Worm (Caenorhabditis elegans) whole organism, L4 larva: ENCODE measurements around the gene ZC204.14.
"Not testable (repeated sequence)": the region's sequence is repeated elsewhere in the genome, so short reads cannot be mapped to it uniquely, and the experiment has no call there.

Experiments used
- F26F4.8 ChIP-seq: fragments of 200-800 bp; sonication (Bioruptor generic); conservative IDR thresholded peaks from 2 replicates; pipeline ENCODE4 v1.3.6; 2022; ENCODE audit warnings: missing genetic modification characterization, missing compliant biosample characterization
- T20F7.1 ChIP-seq: fragments of 200-800 bp; sonication (Bioruptor generic); optimal IDR thresholded peaks from 2 replicates; lab custom pipeline; 2018; ENCODE audit warnings: mild to moderate bottlenecking, missing genetic modification characterization, missing compliant biosample characterization
- T26A8.4 ChIP-seq: fragments of 200-800 bp; sonication (Bioruptor generic); IDR thresholded peaks from 2 replicates; pipeline ENCODE4 v1.3.6; 2022; ENCODE audit warnings: missing genetic modification characterization, missing compliant biosample characterization
- Y48G9A.11 ChIP-seq: fragments of 200-800 bp; sonication (Bioruptor generic); IDR thresholded peaks from 2 replicates; pipeline ENCODE4 v1.3.6; 2022; ENCODE audit warnings: missing genetic modification reagents, missing genetic modification characterization, missing compliant biosample characterization
- aha-1 ChIP-seq: fragments of 150-350 bp; peaks from one replicate; lab custom pipeline; 2014; ENCODE audit warnings: missing biosample characterization, missing genetic modification characterization
- attf-4 ChIP-seq: sonication (generic microtip); optimal IDR thresholded peaks from 3 replicates; lab custom pipeline; 2017; ENCODE audit warnings: missing biosample characterization, missing genetic modification characterization
- ceh-20 ChIP-seq: fragments of 200-800 bp; sonication (Bioruptor generic); IDR thresholded peaks from 2 replicates; pipeline ENCODE4 v1.3.6; 2022; ENCODE audit warnings: missing genetic modification reagents, missing genetic modification characterization, missing compliant biosample characterization
- ceh-44 ChIP-seq: fragments of 200-800 bp; sonication (Bioruptor generic); IDR thresholded peaks from 2 replicates; pipeline ENCODE4 v1.3.6; 2022; ENCODE audit warnings: missing genetic modification reagents, missing genetic modification characterization, missing compliant biosample characterization
- daf-19 ChIP-seq: fragments of 200-800 bp; sonication (Bioruptor generic); conservative IDR thresholded peaks from 2 replicates; pipeline ENCODE4 v1.3.6; 2022; ENCODE audit warnings: missing genetic modification characterization, missing compliant biosample characterization
- daf-8 ChIP-seq: fragments of 200-800 bp; sonication (Bioruptor generic); IDR thresholded peaks from 2 replicates; pipeline ENCODE4 v1.3.6; 2022; ENCODE audit warnings: missing genetic modification characterization, missing compliant biosample characterization
- dmd-6 ChIP-seq: fragments of 200-800 bp; sonication (Bioruptor generic); IDR thresholded peaks from 2 replicates; pipeline ENCODE4 v1.3.6; 2022; ENCODE audit warnings: missing genetic modification reagents, missing genetic modification characterization, missing compliant biosample characterization
- dmd-8 ChIP-seq: fragments of 200-800 bp; sonication (Bioruptor generic); IDR thresholded peaks from 2 replicates; pipeline ENCODE4 v1.3.6; 2022; ENCODE audit warnings: missing genetic modification characterization, missing compliant biosample characterization
- egl-27 ChIP-seq: sonication (generic microtip); optimal IDR thresholded peaks from 3 replicates; lab custom pipeline; 2017; ENCODE audit warnings: missing biosample characterization, missing genetic modification reagents, missing genetic modification characterization
- egl-43 ChIP-seq: fragments of 200-800 bp; sonication (Bioruptor generic); IDR thresholded peaks from 2 replicates; pipeline ENCODE4 v1.3.6; 2022; ENCODE audit warnings: missing genetic modification reagents, missing genetic modification characterization, missing compliant biosample characterization
- fos-1 ChIP-seq: fragments of 150-350 bp; optimal IDR thresholded peaks from 2 replicates; lab custom pipeline; 2014; ENCODE audit warnings: missing biosample characterization, missing genetic modification characterization
- lin-38 ChIP-seq: fragments of 200-800 bp; sonication (Bioruptor generic); IDR thresholded peaks from 2 replicates; pipeline ENCODE4 v1.3.6; 2022; ENCODE audit warnings: missing genetic modification reagents, missing genetic modification characterization, missing compliant biosample characterization
- lir-3 ChIP-seq: sonication (generic microtip); optimal IDR thresholded peaks from 2 replicates; lab custom pipeline; 2016; ENCODE audit warnings: mild to moderate bottlenecking, missing genetic modification characterization, missing compliant biosample characterization
- lsy-2 ChIP-seq, 2 experiments: fragments of 150-350 bp in 1 of 2; sonication (generic microtip) in 1 of 2; optimal IDR thresholded peaks; 2 replicates each; lab custom pipeline; 2014 to 2017; ENCODE audit warnings: missing biosample characterization in 2 of 2, missing genetic modification characterization in 2 of 2
- mdl-1 ChIP-seq, 2 experiments: fragments of 150-350 bp in 1 of 2; sonication (generic microtip) in 1 of 2; optimal IDR thresholded peaks; 2 replicates each; lab custom pipeline; 2014 to 2017; ENCODE audit warnings: missing biosample characterization in 2 of 2, missing genetic modification characterization in 2 of 2
- mxl-2 ChIP-seq: fragments of 200-800 bp; sonication (Bioruptor generic); conservative IDR thresholded peaks from 2 replicates; pipeline ENCODE4 v1.3.6; 2022; ENCODE audit warnings: missing genetic modification reagents, missing genetic modification characterization, missing compliant biosample characterization
- mxl-3 ChIP-seq: fragments of 200-800 bp; sonication (Bioruptor generic); optimal IDR thresholded peaks from 2 replicates; lab custom pipeline; 2018; ENCODE audit warnings: mild to moderate bottlenecking, missing genetic modification characterization, missing compliant biosample characterization
- nhr-10 ChIP-seq: fragments of 150-350 bp; optimal IDR thresholded peaks from 2 replicates; lab custom pipeline; 2014; ENCODE audit warnings: missing biosample characterization, missing genetic modification characterization
- nhr-111 ChIP-seq: fragments of 200-800 bp; sonication (Bioruptor generic); optimal IDR thresholded peaks from 2 replicates; lab custom pipeline; 2018; ENCODE audit warnings: mild to moderate bottlenecking, missing genetic modification characterization, missing compliant biosample characterization
- nhr-25 ChIP-seq: sonication (generic microtip); optimal IDR thresholded peaks from 2 replicates; lab custom pipeline; 2017; ENCODE audit warnings: missing genetic modification characterization, mild to moderate bottlenecking, missing compliant biosample characterization, antibody characterized with exemption, moderate library complexity, borderline replicate concordance; ENCODE audit not compliant: insufficient read depth
- nhr-28 ChIP-seq: fragments of 150-350 bp; optimal IDR thresholded peaks from 2 replicates; lab custom pipeline; 2014; ENCODE audit warnings: missing biosample characterization, missing genetic modification characterization
- nhr-6 ChIP-seq: fragments of 150-350 bp; optimal IDR thresholded peaks from 2 replicates; lab custom pipeline; 2014; ENCODE audit warnings: missing biosample characterization, missing genetic modification characterization
- nhr-77 ChIP-seq: fragments of 150-350 bp; optimal IDR thresholded peaks from 2 replicates; lab custom pipeline; 2014; ENCODE audit warnings: missing biosample characterization, missing genetic modification characterization
- pha-4 ChIP-seq, 2 experiments: fragments of 150-350 bp in 1 of 2; fragments of 200-800 bp in 1 of 2; sonication (Bioruptor generic) in 1 of 2; IDR thresholded peaks in 1 of 2; optimal IDR thresholded peaks in 1 of 2; 2 replicates each; pipeline versions ENCODE4 v1.3.6 to Lab custom; 2014 to 2022; ENCODE audit warnings: missing genetic modification characterization in 2 of 2, missing genetic modification reagents in 2 of 2, missing biosample characterization in 1 of 2, missing compliant biosample characterization in 1 of 2
- php-3 ChIP-seq: fragments of 200-800 bp; sonication (Bioruptor generic); IDR thresholded peaks from 2 replicates; pipeline ENCODE4 v1.3.6; 2022; ENCODE audit warnings: missing genetic modification reagents, missing genetic modification characterization, missing compliant biosample characterization
- sdz-12 ChIP-seq: fragments of 200-800 bp; sonication (Bioruptor generic); optimal IDR thresholded peaks from 2 replicates; lab custom pipeline; 2018; ENCODE audit warnings: mild to moderate bottlenecking, missing genetic modification characterization, missing compliant biosample characterization
- set-16 ChIP-seq: fragments of 200-800 bp; sonication (Bioruptor generic); IDR thresholded peaks from 2 replicates; pipeline ENCODE4 v1.3.6; 2022; ENCODE audit warnings: missing genetic modification reagents, missing genetic modification characterization, missing compliant biosample characterization
- skn-1 ChIP-seq: fragments of 150-350 bp; optimal IDR thresholded peaks from 2 replicates; lab custom pipeline; 2014; ENCODE audit warnings: missing biosample characterization, missing genetic modification characterization
- unc-39 ChIP-seq: sonication (generic microtip); optimal IDR thresholded peaks from 2 replicates; lab custom pipeline; 2017; ENCODE audit warnings: missing biosample characterization, missing genetic modification characterization
- zag-1 ChIP-seq: fragments of 150-350 bp; optimal IDR thresholded peaks from 2 replicates; lab custom pipeline; 2014; ENCODE audit warnings: missing biosample characterization, missing genetic modification characterization
- zfp-2 ChIP-seq: sonication (generic microtip); optimal IDR thresholded peaks from 2 replicates; lab custom pipeline; 2016; ENCODE audit warnings: mild to moderate bottlenecking, missing genetic modification characterization, missing compliant biosample characterization
- zip-2 ChIP-seq: fragments of 150-350 bp; optimal IDR thresholded peaks from 2 replicates; lab custom pipeline; 2014; ENCODE audit warnings: missing biosample characterization, missing genetic modification characterization
- ztf-7 ChIP-seq: fragments of 150-350 bp; optimal IDR thresholded peaks from 2 replicates; lab custom pipeline; 2014; ENCODE audit warnings: missing biosample characterization, missing genetic modification characterization

Gene ZC204.14

DNA sequence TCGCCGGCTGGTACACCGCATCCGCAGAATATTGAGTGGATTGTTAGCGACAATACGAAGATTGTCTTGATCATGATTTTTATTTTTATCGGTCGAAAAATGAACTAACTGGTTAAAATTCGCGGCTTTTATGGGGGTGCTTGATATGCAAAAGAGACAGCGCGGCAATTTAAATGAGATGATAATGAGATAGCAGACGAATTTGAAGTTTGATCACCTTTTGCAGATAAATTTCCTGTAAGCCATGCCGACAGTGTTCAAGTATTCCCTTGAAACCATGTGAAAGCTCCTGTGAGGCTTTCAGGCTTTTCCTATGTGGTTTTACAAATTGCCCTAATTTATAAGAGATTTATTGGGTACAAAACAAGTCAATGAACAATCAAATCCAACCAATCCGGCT lies 16.6 kb downstream of the ZC204.14 start, which contains the start of gene ZC204.17:
Gene ZC204.17, minus strand, starts transcription at position 101 of the 400 bp plus-strand sequence.
- TF ChIP-seq attf-4 (tag; lab: Kevin White, UChicago) = no peak
- TF ChIP-seq unc-39 = no peak
- TF ChIP-seq mxl-3 (GFP tag; lab: Kevin White, UChicago) = no peak
- no peak for TF ChIP-seq php-3
- no peak for TF ChIP-seq ztf-7
- TF ChIP-seq, all 104 proteins: peak for 0

- TF ChIP-seq nhr-25 (no peak), set-16 (GFP tag; lab: Robert Waterston, UW) (peak; percentile 93), aha-1 (tag; lab: Kevin White, UChicago) (peak; percentile 42), zfp-2 (tag; lab: Kevin White, UChicago) (no peak), egl-43 (0 out of 2 replicates have a peak, but pooled peaks have one; percentile 27), mxl-2 (GFP tag; lab: Robert Waterston, UW) (no peak), daf-8 (GFP tag; lab: Robert Waterston, UW) (no peak)
Observed at ce11 chrII:1644777-1645348, 17.9 kb downstream of the ZC204.14 start, which contains the start of gene ZC204.6. TSS of gene ZC204.6 (minus strand) at chrII:1644827.

ce11 chrII:1640496-1640895 lies 22.3 kb downstream of the ZC204.14 start, which contains the start of gene srh-72:
TSS of gene srh-72 (minus strand) at chrII:1640596.
- TF ChIP-seq pha-4 (GFP tag; IDR thresholded peaks at IDR 0.05; lab: Robert Waterston, UW) (no peak), pha-4 (tag; optimal IDR thresholded peaks at IDR 0.05; lab: Kevin White, UChicago) (no peak), egl-27 (tag; lab: Kevin White, UChicago) (no peak), mdl-1 (tag; optimal IDR thresholded peaks at IDR 0.05; lab: Kevin White, UChicago) (no peak), daf-19 (no peak), lsy-2 (tag; optimal IDR thresholded peaks at IDR 0.05; lab: Kevin White, UChicago) (no peak), fos-1 (tag; lab: Kevin White, UChicago) (no peak), lir-3 (no peak)

- TF ChIP-seq F26F4.8 (GFP tag; lab: Robert Waterston, UW); T20F7.1; set-16 (GFP tag; lab: Robert Waterston, UW): not testable (repeated sequence)
- TF ChIP-seq, all 104 proteins: peak for 0; not testable (repeated sequence) for 104
Observed at ce11 chrII:1636392-1636791, 26.4 kb downstream of the ZC204.14 start, which contains the start of gene srg-20. TSS of gene srg-20 (plus strand) at chrII:1636692.

DNA sequence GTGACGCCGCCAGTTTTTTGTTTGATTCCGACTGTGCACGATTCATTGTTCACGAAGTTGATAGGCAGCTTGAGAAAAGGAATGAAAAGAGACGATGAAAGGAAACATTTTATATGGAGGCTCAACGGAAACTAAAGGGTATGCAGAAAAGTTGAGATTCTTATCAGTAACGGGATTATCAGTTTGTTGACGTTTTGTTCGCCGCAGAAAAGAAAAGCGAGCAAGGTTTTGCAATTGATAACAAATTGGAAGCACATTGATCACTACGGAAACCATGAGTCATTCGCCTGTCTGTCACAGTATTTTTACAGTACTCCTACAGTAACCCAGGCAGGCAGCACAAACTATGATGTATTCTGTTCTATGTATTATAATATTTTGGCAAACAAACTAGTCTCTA lies 26.8 kb downstream of the ZC204.14 start:
- TF ChIP-seq T20F7.1 (no peak), nhr-111 (GFP tag; lab: Kevin White, UChicago) (no peak), ceh-20 (GFP tag; lab: Robert Waterston, UW) (no peak), zip-2 (tag; lab: Kevin White, UChicago) (no peak), mdl-1 (tag; optimal IDR thresholded peaks at IDR 0.05; lab: Kevin White, UChicago) (no peak), Y48G9A.11 (GFP tag; lab: Robert Waterston, UW) (no peak), dmd-8 (GFP tag; lab: Robert Waterston, UW) (no peak), nhr-77 (no peak), dmd-6 (peak; percentile 52; the same call in 1 of the 2 replicates), T26A8.4 (GFP tag; lab: Robert Waterston, UW) (no peak), lin-38 (GFP tag; lab: Robert Waterston, UW) (no peak), nhr-10 (tag; lab: Kevin White, UChicago) (no peak), nhr-6 (no peak), aha-1 (tag; lab: Kevin White, UChicago) (peak; percentile 46), nhr-25 (no peak), zag-1 (tag; lab: Kevin White, UChicago) (no peak), lsy-2 (tag; optimal IDR thresholded peaks at IDR 0.05; lab: Kevin White, UChicago) (no peak), sdz-12 (GFP tag; lab: Kevin White, UChicago) (no peak), skn-1 (tag; lab: Kevin White, UChicago) (no peak), nhr-28 (tag; lab: Kevin White, UChicago) (peak; percentile 4), ceh-44 (GFP tag; lab: Robert Waterston, UW) (no peak), egl-27 (tag; lab: Kevin White, UChicago) (no peak), zfp-2 (tag; lab: Kevin White, UChicago) (no peak)
